Fruit fly (Drosophila melanogaster) whole organism, embryonic: Measurements from ENCODE around the gene Smvt.

Experiments used
- Aef1 ChIP-seq: fragments of 200-800 bp; sonication (Bioruptor generic); IDR thresholded peaks from 3 replicates; pipeline ENCODE4 v1.3.6; 2022; ENCODE audit warnings: missing biosample characterization, missing genetic modification characterization
- BEAF-32 ChIP-seq: fragments of 200-800 bp; sonication (Bioruptor generic); optimal IDR thresholded peaks from 3 replicates; lab custom pipeline; 2017; ENCODE audit warnings: missing biosample characterization, missing genetic modification characterization, mild to moderate bottlenecking, moderate library complexity, missing genetic modification reagents
- CG11696 ChIP-seq: fragments of 200-800 bp; sonication (Bioruptor generic); IDR thresholded peaks from 2 replicates; pipeline ENCODE4 v1.3.6; 2022; ENCODE audit warnings: missing biosample characterization, missing genetic modification characterization
- CG11723 ChIP-seq: fragments of 200-800 bp; sonication (Bioruptor generic); optimal IDR thresholded peaks from 2 replicates; lab custom pipeline; 2017; ENCODE audit warnings: missing biosample characterization, mild to moderate bottlenecking, missing genetic modification characterization
- CG12391 ChIP-seq: fragments of 200-800 bp; sonication (Bioruptor generic); optimal IDR thresholded peaks from 3 replicates; lab custom pipeline; 2018; ENCODE audit warnings: missing biosample characterization, mild to moderate bottlenecking, missing genetic modification characterization, moderate library complexity
- CG15601 ChIP-seq: fragments of 200-800 bp; sonication (Bioruptor generic); optimal IDR thresholded peaks from 3 replicates; lab custom pipeline; 2019; ENCODE audit warnings: missing biosample characterization, mild to moderate bottlenecking, missing genetic modification characterization, moderate library complexity
- CG17359 ChIP-seq: fragments of 200-800 bp; sonication (Bioruptor generic); optimal IDR thresholded peaks from 3 replicates; lab custom pipeline; 2018; ENCODE audit warnings: missing biosample characterization, mild to moderate bottlenecking, missing genetic modification characterization, moderate library complexity
- CG17802 ChIP-seq: fragments of 200-800 bp; sonication (Bioruptor generic); optimal IDR thresholded peaks from 2 replicates; lab custom pipeline; 2018; ENCODE audit warnings: missing biosample characterization, mild to moderate bottlenecking, missing genetic modification characterization, moderate library complexity
- CG2120 ChIP-seq: fragments of 200-800 bp; sonication (Bioruptor generic); optimal IDR thresholded peaks from 3 replicates; lab custom pipeline; 2016; ENCODE audit warnings: missing biosample characterization, missing genetic modification characterization
- CG2202 ChIP-seq: fragments of 200-800 bp; sonication (Bioruptor generic); optimal IDR thresholded peaks from 2 replicates; lab custom pipeline; 2018; ENCODE audit warnings: missing biosample characterization, mild to moderate bottlenecking, missing genetic modification characterization
- CG5245 ChIP-seq: fragments of 200-800 bp; sonication (Bioruptor generic); optimal IDR thresholded peaks from 3 replicates; lab custom pipeline; 2016; ENCODE audit warnings: missing biosample characterization, missing genetic modification characterization
- CG6683 ChIP-seq: fragments of 200-800 bp; sonication (Bioruptor generic); optimal IDR thresholded peaks from 2 replicates; lab custom pipeline; 2017; ENCODE audit warnings: missing biosample characterization, mild to moderate bottlenecking, missing genetic modification characterization, missing genetic modification reagents
- CG6765 ChIP-seq: fragments of 200-800 bp; sonication (Bioruptor generic); optimal IDR thresholded peaks from 3 replicates; lab custom pipeline; 2017; ENCODE audit warnings: missing biosample characterization, mild to moderate bottlenecking, missing genetic modification characterization
- CG7271 ChIP-seq: fragments of 200-800 bp; sonication (Bioruptor generic); optimal IDR thresholded peaks from 2 replicates; lab custom pipeline; 2018; ENCODE audit warnings: missing biosample characterization, mild to moderate bottlenecking, missing genetic modification characterization, moderate library complexity
- CG9727 ChIP-seq: fragments of 200-800 bp; sonication (Bioruptor generic); optimal IDR thresholded peaks from 3 replicates; lab custom pipeline; 2017; ENCODE audit warnings: missing biosample characterization, mild to moderate bottlenecking, missing genetic modification characterization
- CkIIα-i1 ChIP-seq: fragments of 200-800 bp; sonication (Bioruptor generic); IDR thresholded peaks from 2 replicates; pipeline ENCODE4 v1.3.6; 2022; ENCODE audit warnings: missing biosample characterization, missing genetic modification characterization
- CoRest ChIP-seq: fragments of 200-800 bp; sonication (Bioruptor generic); optimal IDR thresholded peaks from 3 replicates; lab custom pipeline; 2018; ENCODE audit warnings: missing biosample characterization, mild to moderate bottlenecking, missing genetic modification characterization, moderate library complexity
- D ChIP-seq, 2 experiments: fragments of 200-800 bp in 1 of 2; fragments of >200 bp in 1 of 2; sonication (Bioruptor generic) in 1 of 2; optimal IDR thresholded peaks; 2 replicates in 1 of 2; 3 replicates in 1 of 2; lab custom pipeline; 2017; ENCODE audit warnings: mild to moderate bottlenecking in 1 of 2, missing biosample characterization in 1 of 2, missing genetic modification characterization in 1 of 2, missing genetic modification reagents in 1 of 2
- D19A ChIP-seq: fragments of 200-800 bp; optimal IDR thresholded peaks from 3 replicates; lab custom pipeline; 2019; ENCODE audit warnings: missing biosample characterization, mild to moderate bottlenecking, missing genetic modification characterization, moderate library complexity
- Dbx ChIP-seq: fragments of 200-800 bp; sonication (Bioruptor generic); IDR thresholded peaks from 3 replicates; pipeline ENCODE4 v1.3.6; 2022; ENCODE audit warnings: missing biosample characterization, missing genetic modification characterization
- Doc2 ChIP-seq: fragments of 200-800 bp; sonication (Bioruptor generic); IDR thresholded peaks from 2 replicates; pipeline ENCODE4 v1.3.6; 2022; ENCODE audit warnings: missing biosample characterization, missing genetic modification characterization
- Gsc ChIP-seq: fragments of 200-800 bp; sonication (Bioruptor generic); IDR thresholded peaks from 2 replicates; pipeline ENCODE4 v1.3.6; 2022; ENCODE audit warnings: missing biosample characterization, missing genetic modification characterization
- HHEX ChIP-seq: fragments of 200-800 bp; sonication (Bioruptor generic); optimal IDR thresholded peaks from 3 replicates; lab custom pipeline; 2017; ENCODE audit warnings: missing biosample characterization, mild to moderate bottlenecking, missing genetic modification characterization, missing genetic modification reagents
- Hmr ChIP-seq: fragments of 200-800 bp; sonication (Bioruptor generic); optimal IDR thresholded peaks from 3 replicates; lab custom pipeline; 2017; ENCODE audit warnings: mild to moderate bottlenecking, missing biosample characterization, missing genetic modification reagents, missing genetic modification characterization
- Kr ChIP-seq: fragments of 200-800 bp; sonication (Bioruptor generic); optimal IDR thresholded peaks from 2 replicates; lab custom pipeline; 2017; ENCODE audit warnings: missing biosample characterization, mild to moderate bottlenecking, missing genetic modification characterization
- Max ChIP-seq: fragments of 200-800 bp; sonication (Bioruptor generic); optimal IDR thresholded peaks from 2 replicates; lab custom pipeline; 2016; ENCODE audit warnings: missing biosample characterization, mild to moderate bottlenecking, missing genetic modification characterization
- Myb ChIP-seq: fragments of 200-800 bp; sonication (Bioruptor generic); optimal IDR thresholded peaks from 2 replicates; lab custom pipeline; 2016; ENCODE audit warnings: missing biosample characterization, missing genetic modification characterization
- Nf-YC ChIP-seq: fragments of 200-800 bp; optimal IDR thresholded peaks from 3 replicates; lab custom pipeline; 2019; ENCODE audit warnings: missing biosample characterization, mild to moderate bottlenecking, missing genetic modification characterization, moderate library complexity
- Six4 ChIP-seq: fragments of 200-800 bp; sonication (Bioruptor generic); optimal IDR thresholded peaks from 2 replicates; lab custom pipeline; 2016; ENCODE audit warnings: missing biosample characterization, missing genetic modification characterization
- Sox100B ChIP-seq: fragments of 200-800 bp; sonication (Bioruptor generic); optimal IDR thresholded peaks from 3 replicates; lab custom pipeline; 2018; ENCODE audit warnings: missing biosample characterization, mild to moderate bottlenecking, missing genetic modification characterization
- al ChIP-seq: fragments of 200-800 bp; sonication (Bioruptor generic); IDR thresholded peaks from 2 replicates; pipeline ENCODE4 v1.3.6; 2022; ENCODE audit warnings: missing biosample characterization, missing genetic modification characterization
- ap ChIP-seq: fragments of 200-800 bp; sonication (Bioruptor generic); IDR thresholded peaks from 2 replicates; pipeline ENCODE4 v1.3.6; 2022; ENCODE audit warnings: missing biosample characterization, missing genetic modification characterization
- bigmax ChIP-seq: fragments of 200-800 bp; sonication (Bioruptor generic); optimal IDR thresholded peaks from 2 replicates; lab custom pipeline; 2018; ENCODE audit warnings: missing biosample characterization, mild to moderate bottlenecking, missing genetic modification characterization
- btn ChIP-seq: fragments of 200-800 bp; sonication (Bioruptor generic); optimal IDR thresholded peaks from 2 replicates; lab custom pipeline; 2016; ENCODE audit warnings: missing biosample characterization, missing genetic modification characterization
- chn ChIP-seq: fragments of 200-800 bp; sonication (Bioruptor generic); optimal IDR thresholded peaks from 2 replicates; lab custom pipeline; 2016; ENCODE audit warnings: missing biosample characterization, missing genetic modification characterization
- dan ChIP-seq: fragments of 200-800 bp; sonication (Bioruptor generic); IDR thresholded peaks from 2 replicates; pipeline ENCODE4 v1.3.6; 2022; ENCODE audit warnings: missing biosample characterization, missing genetic modification characterization
- fd3F ChIP-seq: fragments of 200-800 bp; sonication (Bioruptor generic); optimal IDR thresholded peaks from 2 replicates; lab custom pipeline; 2018; ENCODE audit warnings: missing biosample characterization, mild to moderate bottlenecking, missing genetic modification characterization, moderate library complexity
- gcm2 ChIP-seq: fragments of 200-800 bp; sonication (Bioruptor generic); optimal IDR thresholded peaks from 2 replicates; lab custom pipeline; 2016; ENCODE audit warnings: missing biosample characterization, missing genetic modification characterization
- gro ChIP-seq: fragments of 200-800 bp; sonication (Bioruptor generic); optimal IDR thresholded peaks from 2 replicates; lab custom pipeline; 2016; ENCODE audit warnings: missing biosample characterization, missing genetic modification characterization
- jing ChIP-seq: fragments of 200-800 bp; sonication (Bioruptor generic); optimal IDR thresholded peaks from 2 replicates; lab custom pipeline; 2018; ENCODE audit warnings: missing biosample characterization, mild to moderate bottlenecking, missing genetic modification characterization
- knrl ChIP-seq: fragments of 200-800 bp; sonication (Bioruptor generic); IDR thresholded peaks from 3 replicates; pipeline ENCODE4 v1.3.6; 2022; ENCODE audit warnings: missing biosample characterization, missing genetic modification characterization; ENCODE audit not compliant: partially characterized antibody
- lbe ChIP-seq: fragments of 200-800 bp; sonication (Bioruptor generic); optimal IDR thresholded peaks from 2 replicates; lab custom pipeline; 2016; ENCODE audit warnings: missing biosample characterization, mild to moderate bottlenecking, missing genetic modification characterization
- oc ChIP-seq: fragments of 200-800 bp; sonication (Bioruptor generic); optimal IDR thresholded peaks from 2 replicates; lab custom pipeline; 2018; ENCODE audit warnings: missing biosample characterization, mild to moderate bottlenecking, missing genetic modification characterization, moderate library complexity
- onecut ChIP-seq: fragments of 200-800 bp; sonication (Bioruptor generic); IDR thresholded peaks from 2 replicates; pipeline ENCODE4 v1.3.6; 2022; ENCODE audit warnings: missing biosample characterization, missing genetic modification characterization
- schlank ChIP-seq: fragments of 200-800 bp; sonication (Bioruptor generic); optimal IDR thresholded peaks from 2 replicates; lab custom pipeline; 2018; ENCODE audit warnings: missing biosample characterization, mild to moderate bottlenecking, missing genetic modification characterization
- sd ChIP-seq: fragments of 200-800 bp; sonication (Bioruptor generic); optimal IDR thresholded peaks from 3 replicates; lab custom pipeline; 2018; ENCODE audit warnings: missing biosample characterization, mild to moderate bottlenecking, missing genetic modification characterization, moderate library complexity
- seq ChIP-seq: fragments of 200-800 bp; sonication (Bioruptor generic); IDR thresholded peaks from 2 replicates; pipeline ENCODE4 v1.3.6; 2022; ENCODE audit warnings: missing biosample characterization, missing genetic modification characterization
- wdn ChIP-seq: fragments of 200-800 bp; sonication (Bioruptor generic); IDR thresholded peaks from 2 replicates; pipeline ENCODE4 v1.3.6; 2022; ENCODE audit warnings: missing biosample characterization, missing genetic modification characterization

Smvt gene

DNA sequence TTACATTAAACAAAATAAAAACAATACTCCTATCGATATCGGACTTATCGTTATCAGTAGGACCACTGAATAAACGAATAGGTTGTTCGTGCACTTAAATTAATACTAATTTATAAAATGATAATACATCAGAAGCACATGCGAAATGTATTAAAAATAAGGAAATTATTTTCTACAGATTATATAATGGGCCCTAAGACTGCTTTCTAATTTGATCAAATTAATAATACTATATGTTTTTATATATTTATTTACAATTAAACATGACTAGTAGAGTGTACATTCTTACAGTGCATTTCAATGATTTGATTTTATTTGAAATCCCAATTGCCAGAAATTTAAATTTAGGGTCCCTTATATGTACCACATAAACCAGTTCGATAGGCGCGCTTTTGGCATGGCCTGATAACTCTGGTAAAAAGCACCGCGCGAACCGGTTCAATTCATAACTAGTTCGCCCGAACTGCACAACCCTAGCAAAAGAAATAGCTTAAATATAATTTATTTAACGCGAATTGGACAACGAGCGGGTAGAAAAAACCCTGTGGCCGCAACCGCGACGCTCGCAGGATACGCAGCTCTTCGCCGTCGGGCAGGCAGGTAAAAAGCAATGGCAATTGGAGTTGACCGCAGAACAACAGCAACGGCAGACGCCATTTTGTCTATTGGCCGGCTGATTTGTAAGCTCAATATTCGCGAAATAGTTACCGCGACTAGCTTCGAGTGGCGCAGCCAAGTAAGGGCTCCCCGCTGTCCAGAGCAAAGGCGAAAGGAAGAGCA lies 15.4 kb upstream of the Smvt start, which contains the start of the genes CG2126 and faf (continued):
- TF ChIP-seq schlank (tag; lab: Kevin White, UChicago) (peak; percentile 41), CG7271 (tag; lab: Kevin White, UChicago) (peak; percentile 46), Doc2 (GFP tag; lab: Robert Waterston, UW) (no peak), D (optimal IDR thresholded peaks at IDR 0.05; lab: Kevin White, UChicago) (no peak), D (GFP tag; optimal IDR thresholded peaks at IDR 0.05; lab: Kevin White, UChicago) (peak; percentile 48), al (GFP tag; lab: Robert Waterston, UW) (peak; percentile 70), gcm2 (GFP tag; lab: Kevin White, UChicago) (no peak), CG11723 (peak; percentile 54), CG9727 (GFP tag; lab: Kevin White, UChicago) (peak; percentile 80), CoRest (tag; lab: Kevin White, UChicago) (peak; percentile 86), wdn (GFP tag; lab: Robert Waterston, UW) (peak; percentile 71), BEAF-32 (GFP tag; lab: Kevin White, UChicago) (peak; percentile 62), CG11696 (GFP tag; lab: Robert Waterston, UW) (peak; percentile 51), CG2120 (GFP tag; lab: Kevin White, UChicago) (peak; percentile 77), btn (no peak), knrl (GFP tag; lab: Robert Waterston, UW) (peak; percentile 43; the same call in 2 of the 3 replicates), oc (tag; lab: Kevin White, UChicago) (peak; percentile 58), onecut (GFP tag; lab: Robert Waterston, UW) (peak; percentile 64), chn (GFP tag; lab: Kevin White, UChicago) (peak; percentile 68), Aef1 (GFP tag; lab: Robert Waterston, UW) (peak; percentile 61; the same call in 2 of the 3 replicates), CG6683 (peak; percentile 56), Nf-YC (tag; lab: Kevin White, UChicago) (peak; percentile 76), CG5245 (GFP tag; lab: Kevin White, UChicago) (peak; percentile 70), seq (GFP tag; lab: Robert Waterston, UW) (peak; percentile 58), CG12391 (peak; percentile 92), CG17359 (tag; lab: Kevin White, UChicago) (peak; percentile 78), sd (tag; lab: Kevin White, UChicago) (no peak), D19A (tag; lab: Kevin White, UChicago) (no peak), Sox100B (GFP tag; lab: Kevin White, UChicago) (peak; percentile 78), CG6765 (GFP tag; lab: Kevin White, UChicago) (peak; percentile 13), ap (no peak), gro (peak; percentile 48), lbe (GFP tag; lab: Kevin White, UChicago) (peak; percentile 55), dan (GFP tag; lab: Robert Waterston, UW) (no peak), Max (GFP tag; lab: Kevin White, UChicago) (peak; percentile 55), fd3F (GFP tag; lab: Kevin White, UChicago) (peak; percentile 78), HHEX (GFP tag; lab: Kevin White, UChicago) (peak; percentile 69), bigmax (GFP tag; lab: Kevin White, UChicago) (no peak), Gsc (no peak), Myb (GFP tag; lab: Kevin White, UChicago) (peak; percentile 7), CG15601 (tag; lab: Kevin White, UChicago) (peak; percentile 74), CkIIα-i1 (GFP tag; lab: Robert Waterston, UW) (no peak), Six4 (GFP tag; lab: Kevin White, UChicago) (peak; percentile 70), Hmr (GFP tag; lab: Kevin White, UChicago) (peak; percentile 77), CG2202 (tag; lab: Kevin White, UChicago) (peak; percentile 49), Dbx (GFP tag; lab: Robert Waterston, UW) (peak; percentile 63; the same call in 2 of the 3 replicates), jing (GFP tag; lab: Kevin White, UChicago) (no peak), CG17802 (tag; lab: Kevin White, UChicago) (peak; percentile 35), Kr (GFP tag; lab: Kevin White, UChicago) (no peak)
